Worm (Caenorhabditis elegans) whole organism, L4/young adult: ENCODE data around the gene ttn-1.
A peak's percentile ranks its signal among the peaks of the same experiment; 100 is the strongest.

Source experiments
- W03F9.2 ChIP-seq: fragments of 150-350 bp; optimal IDR thresholded peaks from 2 replicates; lab custom pipeline; 2014; ENCODE audit warnings: missing biosample characterization, missing genetic modification characterization
- dao-5 ChIP-seq: sonication (generic microtip); optimal IDR thresholded peaks from 2 replicates; lab custom pipeline; 2016; ENCODE audit warnings: missing genotype, missing genetic modification characterization, moderate library complexity, missing compliant biosample characterization
- him-1 ChIP-seq: sonication (generic microtip); optimal IDR thresholded peaks from 2 replicates; lab custom pipeline; 2016; ENCODE audit warnings: missing genotype, missing genetic modification reagents, missing genetic modification characterization, missing compliant biosample characterization

ttn-1 gene

DNA sequence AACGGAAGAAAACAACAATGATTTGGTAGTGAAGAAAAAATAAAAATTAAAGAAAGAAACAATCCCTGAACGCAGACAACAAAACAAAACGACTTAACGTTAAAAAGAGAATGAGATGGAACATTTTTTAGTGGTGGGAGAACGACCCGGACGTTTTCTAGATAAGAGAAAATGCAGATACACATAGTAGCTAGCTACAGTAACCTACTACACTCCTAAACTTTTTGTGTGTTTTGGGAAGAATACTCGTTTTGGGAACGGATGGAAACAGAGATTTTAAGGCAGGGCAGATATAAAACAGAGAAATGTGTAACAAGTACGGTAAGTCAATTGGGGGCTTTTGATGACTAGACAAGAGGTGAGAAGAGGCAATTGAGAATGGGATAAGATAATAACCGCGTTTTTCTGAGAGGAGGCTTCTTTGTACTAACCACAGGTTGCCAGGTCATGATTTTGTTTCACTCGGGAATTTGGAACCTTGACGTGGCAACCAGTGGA lies 20.4 kb upstream of the ttn-1 start:
- TF ChIP-seq dao-5 (tag; lab: Kevin White, UChicago) (no peak), him-1 (no peak), W03F9.2 (tag; lab: Kevin White, UChicago) (no peak)

DNA sequence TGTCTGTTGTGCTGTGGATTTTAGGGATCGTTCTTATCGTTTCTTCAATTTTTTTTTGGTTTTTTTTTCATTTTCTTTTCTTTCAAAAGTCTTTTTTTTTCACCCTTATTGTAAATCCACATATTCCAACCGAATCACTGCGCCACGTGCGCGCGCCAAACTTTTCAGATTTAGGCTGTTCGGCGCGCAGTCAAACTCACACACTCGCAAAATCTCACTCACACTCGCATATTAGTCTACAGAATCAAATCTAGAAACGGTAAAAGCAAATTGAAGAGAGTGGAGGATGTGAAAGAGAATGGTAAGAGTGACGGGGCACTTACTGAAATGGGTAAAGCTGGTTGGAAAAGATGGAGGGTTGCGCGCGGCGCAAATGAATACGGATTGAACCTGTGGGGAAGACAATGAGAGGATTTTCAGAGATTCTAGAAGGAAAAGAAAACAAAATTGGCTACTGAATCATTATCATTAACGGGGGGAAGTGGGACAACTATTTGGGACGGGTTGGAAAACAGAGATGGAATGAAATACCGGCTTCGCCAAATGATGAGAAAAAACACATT lies 19.8 kb upstream of the ttn-1 start:
- TF ChIP-seq dao-5 (tag; lab: Kevin White, UChicago): no peak
- TF ChIP-seq him-1: no peak
- TF ChIP-seq W03F9.2 (tag; lab: Kevin White, UChicago): no peak

DNA sequence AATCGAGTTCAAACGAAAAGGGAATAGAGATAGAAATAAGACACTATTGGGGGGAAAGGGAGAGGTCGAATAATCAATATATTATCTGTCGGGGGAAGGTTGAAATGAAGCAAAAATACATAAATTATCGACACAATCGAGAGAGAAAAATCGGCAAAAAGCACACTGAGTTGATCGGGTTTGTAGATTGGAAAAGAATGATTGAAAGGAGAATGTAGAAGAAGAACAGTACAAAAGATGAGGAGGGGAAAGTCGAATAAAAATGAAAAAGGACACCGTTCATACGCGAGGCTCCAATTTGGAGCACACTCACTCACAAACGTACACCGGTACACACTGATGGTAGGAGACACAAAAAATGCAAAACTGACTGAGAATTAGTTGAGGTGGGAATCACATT lies 18.9 kb upstream of the ttn-1 start:
- TF ChIP-seq W03F9.2 (tag; lab: Kevin White, UChicago) (no peak), him-1 (no peak), dao-5 (tag; lab: Kevin White, UChicago) (no peak)

DNA sequence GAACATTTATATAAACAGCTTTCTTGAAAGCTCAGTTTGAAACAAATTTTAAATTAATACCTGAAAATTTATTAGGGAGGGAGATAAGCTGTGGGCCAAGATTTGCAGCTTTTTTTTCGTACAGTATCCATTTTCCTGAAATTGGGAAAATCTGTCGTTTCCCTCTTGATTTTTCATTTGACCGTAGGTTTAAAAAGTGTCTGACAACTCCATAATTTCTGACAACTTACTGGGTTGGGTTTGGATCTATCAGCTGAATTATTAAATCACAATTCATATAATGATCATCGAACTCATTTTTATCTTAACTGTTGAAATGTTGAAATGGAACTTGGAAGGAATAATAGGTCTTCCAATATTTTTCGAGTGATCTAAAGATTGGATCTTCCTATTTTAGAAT lies 18.3 kb upstream of the ttn-1 start:
- TF ChIP-seq dao-5 (tag; lab: Kevin White, UChicago): no peak
- no peak for TF ChIP-seq W03F9.2 (tag; lab: Kevin White, UChicago)

DNA sequence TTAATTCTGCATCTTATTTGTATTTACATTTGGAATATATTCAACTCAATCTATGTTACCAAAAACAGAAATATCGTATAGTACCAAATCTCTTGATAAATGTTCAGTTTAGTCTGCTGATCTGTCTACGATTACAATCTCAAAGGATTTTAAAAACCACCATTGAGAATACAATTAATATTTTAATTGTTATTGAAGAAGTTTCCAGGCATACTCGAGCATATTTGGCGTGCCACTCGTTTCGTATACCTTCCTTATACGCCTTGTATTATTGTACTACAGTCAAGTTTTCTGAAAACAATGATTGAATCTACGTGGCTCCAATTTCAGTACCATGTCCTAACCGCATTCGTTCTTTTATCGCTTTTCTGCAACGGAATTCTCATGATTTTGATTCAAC lies 15.4 kb upstream of the ttn-1 start, which contains the start of gene str-206:
TSS of gene str-206 (plus strand) at position 301 of the 400 bp plus-strand sequence.
- TF ChIP-seq W03F9.2 (tag; lab: Kevin White, UChicago) (no peak), dao-5 (tag; lab: Kevin White, UChicago) (no peak), him-1 (no peak)

DNA sequence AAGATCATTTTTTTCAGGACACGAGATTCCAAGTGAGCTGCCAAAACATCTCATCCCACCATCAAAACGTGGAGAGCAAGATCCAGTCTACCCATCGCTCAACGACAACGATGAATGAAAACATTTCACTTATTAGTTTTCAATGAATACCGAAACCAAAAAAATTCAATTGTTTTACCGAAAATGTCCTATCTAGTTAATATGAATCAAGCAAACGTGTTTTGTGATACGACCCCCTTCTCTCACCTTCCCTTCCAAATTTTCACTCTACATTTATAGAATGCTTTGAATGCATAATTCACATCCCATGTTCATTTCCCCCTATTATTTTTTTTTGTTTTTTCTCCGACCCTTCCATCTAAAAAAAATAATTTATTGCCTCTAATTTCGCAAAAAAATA lies 14.7 kb upstream of the ttn-1 start:
- TF ChIP-seq W03F9.2 (tag; lab: Kevin White, UChicago) (no peak), him-1 (no peak), dao-5 (tag; lab: Kevin White, UChicago) (no peak)

DNA sequence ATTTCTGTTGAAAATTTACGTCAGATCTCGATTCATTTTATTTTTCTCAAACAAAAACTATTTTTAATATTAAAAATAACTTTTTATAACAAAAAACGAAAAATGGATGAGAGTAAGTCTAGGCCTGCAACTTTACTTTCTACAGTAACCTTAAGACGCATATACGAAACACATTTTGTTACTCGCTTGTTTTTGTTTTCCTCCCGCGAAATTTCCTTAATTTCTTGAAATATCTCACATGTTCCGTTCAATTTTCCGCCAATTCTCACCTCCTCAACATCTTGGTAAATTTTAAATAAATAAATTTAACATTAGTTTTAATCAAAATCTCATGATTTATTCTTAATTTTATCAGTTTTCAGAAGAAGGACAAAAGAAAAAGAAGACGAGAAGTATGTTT lies 12.0 kb upstream of the ttn-1 start:
- peak; percentile 24 for TF ChIP-seq W03F9.2 (tag; lab: Kevin White, UChicago)
- TF ChIP-seq him-1: no peak

DNA sequence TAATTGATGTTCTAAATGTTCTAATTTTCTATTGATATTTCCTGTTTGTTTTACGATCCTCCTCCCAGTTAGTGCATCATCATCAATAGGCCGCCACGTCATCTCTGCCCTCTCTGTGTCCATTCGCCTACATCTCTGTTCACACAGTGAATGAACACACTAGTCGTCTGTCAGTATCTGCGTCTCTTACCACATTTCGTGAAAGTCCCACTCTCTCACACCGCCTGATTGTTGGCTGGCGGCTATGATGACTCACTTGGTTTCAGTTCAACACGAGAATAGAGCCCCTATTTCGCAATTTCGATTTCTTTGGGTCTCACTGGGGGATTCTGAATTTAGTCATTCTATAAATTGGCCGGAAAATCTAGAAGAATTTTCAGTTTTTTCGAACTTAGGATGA lies 11.4 kb upstream of the ttn-1 start:
- TF ChIP-seq dao-5 (tag; lab: Kevin White, UChicago) (no peak), him-1 (no peak), W03F9.2 (tag; lab: Kevin White, UChicago) (no peak)

DNA sequence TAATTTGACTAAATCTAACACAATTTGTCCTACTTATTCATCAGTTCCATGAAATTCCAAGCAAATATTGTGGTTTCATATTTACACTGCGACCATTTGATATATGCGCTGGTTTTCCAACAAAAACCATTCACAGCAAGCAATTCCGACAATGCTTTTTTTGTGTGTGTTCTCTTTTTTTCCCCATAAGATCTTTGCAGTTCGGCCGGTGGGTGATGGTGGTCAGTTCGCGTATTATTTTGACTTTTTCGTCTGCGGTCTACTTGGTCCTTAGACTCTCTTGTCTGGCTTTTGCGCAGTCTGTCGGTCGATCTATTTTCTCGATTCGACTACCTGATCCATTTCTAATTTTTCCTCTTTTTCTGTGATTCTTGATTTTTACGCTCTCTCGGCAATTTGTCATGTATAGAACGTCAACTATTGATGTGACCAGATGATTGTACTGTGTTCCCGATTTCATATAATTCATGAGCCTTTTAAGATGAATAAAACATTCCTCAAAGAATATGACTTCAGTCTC lies 10.8 kb upstream of the ttn-1 start:
- TF ChIP-seq dao-5 (tag; lab: Kevin White, UChicago) (no peak), W03F9.2 (tag; lab: Kevin White, UChicago) (no peak), him-1 (no peak)

DNA sequence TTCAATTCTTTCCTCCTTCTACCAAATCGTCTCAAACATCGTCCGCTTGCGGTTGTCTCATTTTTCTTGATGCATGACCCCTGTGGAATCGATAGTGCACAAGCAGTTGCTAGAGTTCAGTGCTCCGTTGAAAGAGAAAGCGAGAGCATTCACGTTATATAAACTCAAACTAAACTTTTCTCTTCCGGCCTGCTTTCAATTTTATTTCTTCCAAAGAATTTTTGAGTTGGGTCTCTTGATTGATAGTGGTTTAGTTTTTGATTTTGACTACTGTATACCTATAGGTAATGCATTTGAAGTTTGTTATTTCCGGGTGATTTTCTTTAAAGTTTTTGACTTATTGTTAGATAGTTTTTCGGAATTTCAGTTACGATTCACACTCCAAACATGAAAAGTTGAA lies 10.1 kb upstream of the ttn-1 start:
- TF ChIP-seq him-1 (no peak), W03F9.2 (tag; lab: Kevin White, UChicago) (no peak), dao-5 (tag; lab: Kevin White, UChicago) (no peak)

DNA sequence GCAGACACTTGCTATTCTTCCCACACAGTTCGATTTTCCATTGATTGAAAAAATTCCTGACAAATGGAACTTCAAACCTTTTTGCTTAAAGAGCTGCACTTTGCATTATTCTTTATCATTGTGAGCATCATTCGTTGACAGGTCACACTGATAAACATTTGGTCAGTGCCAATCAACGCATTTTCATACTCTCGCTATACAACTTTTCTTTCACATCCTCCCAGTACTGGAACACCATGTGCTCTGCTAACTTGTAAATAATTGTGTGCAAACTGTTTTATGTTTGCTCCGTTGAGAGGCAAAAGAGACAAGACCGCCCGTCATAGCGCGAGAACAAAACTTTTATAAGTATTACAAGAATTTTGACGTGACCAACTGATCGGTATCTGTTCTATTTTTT lies 9.1 kb upstream of the ttn-1 start:
- TF ChIP-seq dao-5 (tag; lab: Kevin White, UChicago) (no peak), W03F9.2 (tag; lab: Kevin White, UChicago) (no peak), him-1 (no peak)

DNA sequence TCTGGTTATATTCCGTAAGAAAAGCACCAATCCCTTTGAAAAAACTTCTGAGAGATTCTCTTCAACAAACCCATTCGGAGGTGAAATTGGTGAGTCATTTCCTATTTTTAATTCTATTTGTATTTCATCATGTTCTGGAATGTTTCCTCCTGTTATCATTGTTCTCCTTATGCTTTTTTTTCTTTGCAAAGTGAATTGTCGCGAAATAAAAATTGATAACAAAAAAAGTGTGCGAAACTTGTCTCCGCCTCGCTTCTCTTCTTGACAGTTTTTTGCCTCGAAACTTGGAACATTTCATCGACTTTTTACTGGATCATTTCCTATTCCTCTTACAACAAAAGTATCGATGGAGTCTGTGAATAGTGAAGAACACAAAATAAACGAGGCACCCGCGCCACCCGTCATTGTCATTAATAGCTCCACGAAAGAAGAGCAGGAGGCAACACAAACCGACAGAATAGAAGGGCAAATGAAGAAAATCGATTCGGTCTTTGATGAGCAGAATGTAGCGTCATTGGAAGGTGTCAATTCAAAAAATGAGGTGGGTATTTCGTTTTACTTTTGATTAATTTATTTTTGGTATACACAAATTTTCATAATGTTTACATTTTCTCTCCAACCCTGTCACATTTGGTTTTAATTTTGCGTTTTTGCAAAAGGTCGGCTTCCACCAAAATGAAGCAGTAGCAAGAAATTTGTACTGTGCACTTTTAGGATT lies 7.7 kb upstream of the ttn-1 start:
- TF ChIP-seq him-1: no peak
- no peak for TF ChIP-seq W03F9.2 (tag; lab: Kevin White, UChicago)
- TF ChIP-seq dao-5 (tag; lab: Kevin White, UChicago): no peak

DNA sequence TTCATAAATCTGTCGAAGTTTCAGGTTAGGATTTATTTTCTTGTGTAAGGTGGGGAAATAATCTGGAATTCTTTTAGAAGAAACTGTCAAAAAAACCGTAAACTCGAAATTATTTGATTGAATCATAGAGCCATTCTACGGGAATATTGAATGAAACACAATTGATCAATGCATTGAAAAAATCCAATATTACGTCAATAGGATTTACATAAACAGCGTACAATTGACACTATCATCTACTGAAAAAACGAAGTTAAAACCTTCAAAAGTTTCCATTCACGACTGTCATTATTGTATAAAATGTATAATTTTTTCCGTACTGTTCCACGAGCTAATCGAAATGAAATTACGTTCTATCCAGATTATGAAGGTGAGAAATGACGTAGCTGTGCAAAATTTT lies 6.2 kb upstream of the ttn-1 start, which contains the start of gene rme-1:
TSS of gene rme-1 (plus strand) at position 301 of the 400 bp plus-strand sequence.
- TF ChIP-seq dao-5 (tag; lab: Kevin White, UChicago): no peak
- no peak for TF ChIP-seq W03F9.2 (tag; lab: Kevin White, UChicago)
- TF ChIP-seq him-1: no peak

DNA sequence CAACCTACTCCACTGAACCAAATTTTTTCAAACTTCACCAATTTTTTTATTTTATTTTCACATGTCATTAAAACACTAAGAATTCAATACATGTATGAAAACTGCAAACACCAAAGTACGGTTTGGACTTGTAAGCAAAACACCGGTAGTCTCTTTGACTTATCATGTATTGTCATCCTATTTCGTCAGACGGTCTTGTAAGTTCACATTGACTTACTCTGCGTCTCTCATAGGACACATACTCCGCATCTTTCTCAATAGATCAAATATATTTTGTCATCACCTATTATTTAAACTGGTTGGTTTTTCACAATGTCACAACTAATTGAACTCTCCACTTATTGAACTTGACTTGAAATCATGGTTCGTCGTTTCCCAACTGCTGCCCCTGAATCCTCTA lies 4.1 kb upstream of the ttn-1 start, which contains the start of gene W06H8.2:
TSS of gene W06H8.2 (plus strand) at position 258 of the 400 bp plus-strand sequence.
- TF ChIP-seq dao-5 (tag; lab: Kevin White, UChicago) (no peak), W03F9.2 (tag; lab: Kevin White, UChicago) (no peak), him-1 (no peak)
